Fruit fly (Drosophila melanogaster) whole organism, prepupa: Measurements from ENCODE around the gene brat.

ENCODE experiments used
- CG10669 ChIP-seq: fragments of 200-800 bp; sonication (Bioruptor generic); optimal IDR thresholded peaks from 3 replicates; lab custom pipeline; 2018; ENCODE audit warnings: missing biosample characterization, mild to moderate bottlenecking, missing genetic modification characterization, moderate library complexity
- CG11902 ChIP-seq: fragments of 200-800 bp; sonication (Bioruptor generic); optimal IDR thresholded peaks from 3 replicates; lab custom pipeline; 2016; ENCODE audit warnings: missing biosample characterization, missing genetic modification characterization
- CG15336 ChIP-seq: fragments of 200-800 bp; sonication (Bioruptor generic); IDR thresholded peaks from 2 replicates; pipeline ENCODE4 v1.3.6; 2022; ENCODE audit warnings: missing biosample characterization, missing genetic modification characterization
- CG1621 ChIP-seq: fragments of 200-800 bp; sonication (Bioruptor generic); optimal IDR thresholded peaks from 3 replicates; lab custom pipeline; 2018; ENCODE audit warnings: missing biosample characterization, mild to moderate bottlenecking, missing genetic modification characterization
- CG16779 ChIP-seq: fragments of 200-800 bp; sonication (Bioruptor generic); optimal IDR thresholded peaks from 3 replicates; lab custom pipeline; 2017; ENCODE audit warnings: missing biosample characterization, mild to moderate bottlenecking, missing genetic modification characterization
- CG3032 ChIP-seq: fragments of 200-800 bp; optimal IDR thresholded peaks from 2 replicates; lab custom pipeline; 2019; ENCODE audit warnings: missing biosample characterization, mild to moderate bottlenecking, missing genetic modification characterization, moderate library complexity
- CG31627 ChIP-seq: fragments of 200-800 bp; sonication (Bioruptor generic); optimal IDR thresholded peaks from 3 replicates; lab custom pipeline; 2016; ENCODE audit warnings: missing biosample characterization, missing genetic modification characterization
- CG32006 ChIP-seq: fragments of 200-800 bp; sonication (Bioruptor generic); optimal IDR thresholded peaks from 3 replicates; lab custom pipeline; 2017; ENCODE audit warnings: missing biosample characterization, mild to moderate bottlenecking, missing genetic modification characterization
- CG3919 ChIP-seq: fragments of 200-800 bp; sonication (Bioruptor generic); optimal IDR thresholded peaks from 3 replicates; lab custom pipeline; 2016; ENCODE audit warnings: missing biosample characterization, missing genetic modification characterization
- CG6163 ChIP-seq: fragments of 200-800 bp; sonication (Bioruptor generic); IDR thresholded peaks from 3 replicates; pipeline ENCODE4 v1.3.6; 2022; ENCODE audit warnings: missing biosample characterization, missing genetic modification characterization
- CG6276 ChIP-seq: fragments of 200-800 bp; sonication (Bioruptor generic); optimal IDR thresholded peaks from 2 replicates; lab custom pipeline; 2017; ENCODE audit warnings: missing biosample characterization, mild to moderate bottlenecking, missing genetic modification characterization
- CG6792 ChIP-seq: fragments of 200-800 bp; sonication (Bioruptor generic); optimal IDR thresholded peaks from 3 replicates; lab custom pipeline; 2016; ENCODE audit warnings: missing biosample characterization, missing genetic modification characterization
- CG6808 ChIP-seq: fragments of 200-800 bp; sonication (Bioruptor generic); optimal IDR thresholded peaks from 3 replicates; lab custom pipeline; 2017; ENCODE audit warnings: missing biosample characterization, missing genetic modification characterization, mild to moderate bottlenecking, moderate library complexity, missing genetic modification reagents
- CG6854 ChIP-seq: fragments of 200-800 bp; sonication (Bioruptor generic); optimal IDR thresholded peaks from 2 replicates; lab custom pipeline; 2017; ENCODE audit warnings: missing biosample characterization, mild to moderate bottlenecking, missing genetic modification characterization
- CG7368 ChIP-seq: fragments of 200-800 bp; sonication (Bioruptor generic); optimal IDR thresholded peaks from 3 replicates; lab custom pipeline; 2016; ENCODE audit warnings: missing biosample characterization, missing genetic modification characterization
- CG8119 ChIP-seq: fragments of 200-800 bp; sonication (Bioruptor generic); IDR thresholded peaks from 3 replicates; pipeline ENCODE4 v1.3.6; 2022; ENCODE audit warnings: missing biosample characterization, missing genetic modification characterization
- CG9139 ChIP-seq: fragments of 200-800 bp; sonication (Bioruptor generic); optimal IDR thresholded peaks from 3 replicates; lab custom pipeline; 2017; ENCODE audit warnings: missing biosample characterization, mild to moderate bottlenecking, missing genetic modification characterization
- Eip75B ChIP-seq: fragments of 200-800 bp; sonication (Bioruptor generic); optimal IDR thresholded peaks from 3 replicates; lab custom pipeline; 2016; ENCODE audit warnings: missing biosample characterization, missing genetic modification characterization
- Eip93F ChIP-seq: fragments of 200-800 bp; sonication (Bioruptor generic); optimal IDR thresholded peaks from 2 replicates; lab custom pipeline; 2016; ENCODE audit warnings: missing biosample characterization, mild to moderate bottlenecking, missing genetic modification characterization
- Ets96B ChIP-seq: fragments of 200-800 bp; optimal IDR thresholded peaks from 2 replicates; lab custom pipeline; 2019; ENCODE audit warnings: missing biosample characterization, mild to moderate bottlenecking, missing genetic modification characterization, moderate library complexity
- Hr38 ChIP-seq: sonication (Bioruptor generic); optimal IDR thresholded peaks from 2 replicates; lab custom pipeline; 2016; ENCODE audit warnings: missing biosample characterization, missing genetic modification characterization
- Hr4 ChIP-seq: fragments of 200-800 bp; sonication (Bioruptor generic); optimal IDR thresholded peaks from 3 replicates; lab custom pipeline; 2016; ENCODE audit warnings: missing biosample characterization, missing genetic modification characterization
- Lpt ChIP-seq: fragments of 200-800 bp; sonication (Bioruptor generic); optimal IDR thresholded peaks from 3 replicates; lab custom pipeline; 2016; ENCODE audit warnings: missing biosample characterization, missing genetic modification characterization
- Met ChIP-seq: fragments of 200-800 bp; sonication (Bioruptor generic); optimal IDR thresholded peaks from 3 replicates; lab custom pipeline; 2016; ENCODE audit warnings: missing biosample characterization, missing genetic modification characterization
- Smox ChIP-seq: fragments of 200-800 bp; sonication (Bioruptor generic); optimal IDR thresholded peaks from 3 replicates; lab custom pipeline; 2016; ENCODE audit warnings: missing biosample characterization, missing genetic modification characterization
- Sox102F ChIP-seq: fragments of 200-800 bp; sonication (Bioruptor generic); optimal IDR thresholded peaks from 2 replicates; lab custom pipeline; 2016; ENCODE audit warnings: missing biosample characterization, mild to moderate bottlenecking, missing genetic modification characterization
- Sox14 ChIP-seq: fragments of 200-800 bp; sonication (Bioruptor generic); optimal IDR thresholded peaks from 3 replicates; lab custom pipeline; 2016; ENCODE audit warnings: missing biosample characterization, missing genetic modification characterization
- cyc ChIP-seq: fragments of 200-800 bp; sonication (Bioruptor generic); optimal IDR thresholded peaks from 3 replicates; lab custom pipeline; 2016; ENCODE audit warnings: missing biosample characterization, missing genetic modification characterization
- dac ChIP-seq: fragments of 200-800 bp; sonication (Bioruptor generic); optimal IDR thresholded peaks from 2 replicates; lab custom pipeline; 2017; ENCODE audit warnings: missing biosample characterization, mild to moderate bottlenecking, missing genetic modification characterization
- dsx ChIP-seq: fragments of 200-800 bp; optimal IDR thresholded peaks from 3 replicates; lab custom pipeline; 2019; ENCODE audit warnings: missing biosample characterization, mild to moderate bottlenecking, missing genetic modification characterization, moderate library complexity; ENCODE audit not compliant: poor library complexity, severe bottlenecking
- eg ChIP-seq: fragments of 200-800 bp; sonication (Bioruptor generic); IDR thresholded peaks from 3 replicates; pipeline ENCODE4 v1.3.6; 2022; ENCODE audit warnings: missing biosample characterization, missing genetic modification characterization
- fd59A ChIP-seq: fragments of 200-800 bp; sonication (Bioruptor generic); optimal IDR thresholded peaks from 2 replicates; lab custom pipeline; 2017; ENCODE audit warnings: missing biosample characterization, mild to moderate bottlenecking, missing genetic modification characterization, missing genetic modification reagents
- fd85E ChIP-seq: fragments of 200-800 bp; sonication (Bioruptor generic); optimal IDR thresholded peaks from 3 replicates; lab custom pipeline; 2016; ENCODE audit warnings: missing biosample characterization, missing genetic modification characterization
- fkh ChIP-seq: fragments of 200-800 bp; sonication (Bioruptor generic); optimal IDR thresholded peaks from 3 replicates; lab custom pipeline; 2017; ENCODE audit warnings: missing biosample characterization, mild to moderate bottlenecking, missing genetic modification characterization, moderate library complexity
- net ChIP-seq: fragments of 200-800 bp; sonication (Bioruptor generic); optimal IDR thresholded peaks from 3 replicates; lab custom pipeline; 2016; ENCODE audit warnings: missing biosample characterization, missing genetic modification characterization
- pdm3 ChIP-seq: fragments of 200-800 bp; sonication (Bioruptor generic); optimal IDR thresholded peaks from 3 replicates; lab custom pipeline; 2016; ENCODE audit warnings: missing biosample characterization, missing genetic modification characterization
- spab ChIP-seq: fragments of 200-800 bp; sonication (Bioruptor generic); optimal IDR thresholded peaks from 2 replicates; lab custom pipeline; 2017; ENCODE audit warnings: missing biosample characterization, mild to moderate bottlenecking, missing genetic modification characterization, missing genetic modification reagents
- ss ChIP-seq, 2 experiments: fragments of 200-800 bp; sonication (Bioruptor generic); optimal IDR thresholded peaks; 2 replicates in 1 of 2; 3 replicates in 1 of 2; lab custom pipeline; 2017 to 2018; ENCODE audit warnings: mild to moderate bottlenecking in 2 of 2, missing biosample characterization in 2 of 2, missing genetic modification characterization in 2 of 2, moderate library complexity in 1 of 2
- svp ChIP-seq: fragments of 200-800 bp; sonication (Bioruptor generic); peaks from one replicate; lab custom pipeline; 2016; ENCODE audit warnings: missing biosample characterization, missing genetic modification characterization
- topi ChIP-seq: fragments of 200-800 bp; sonication (Bioruptor generic); optimal IDR thresholded peaks from 3 replicates; lab custom pipeline; 2016; ENCODE audit warnings: missing biosample characterization, missing genetic modification characterization
- vri ChIP-seq: fragments of 200-800 bp; sonication (Bioruptor generic); optimal IDR thresholded peaks from 3 replicates; lab custom pipeline; 2016; ENCODE audit warnings: missing biosample characterization, mild to moderate bottlenecking, missing genetic modification characterization

Gene brat

dm6 chr2L:19155937-19156736 lies 22.5 kb downstream of the brat start (continued):
- TF ChIP-seq CG16779 (tag; lab: Kevin White, UChicago) (peak; percentile 86), CG8119 (GFP tag; lab: Robert Waterston, UW) (0 out of 3 replicates have a peak, but pooled peaks have one; percentile 45), CG9139 (GFP tag; lab: Kevin White, UChicago) (peak; percentile 100), CG32006 (GFP tag; lab: Kevin White, UChicago) (no peak), Lpt (peak; percentile 25), topi (GFP tag; lab: Kevin White, UChicago) (peak; percentile 44), CG1621 (tag; lab: Kevin White, UChicago) (peak; percentile 94), Hr4 (GFP tag; lab: Kevin White, UChicago) (peak; percentile 6), spab (peak; percentile 89), fkh (no peak), CG31627 (GFP tag; lab: Kevin White, UChicago) (no peak), fd59A (GFP tag; lab: Kevin White, UChicago) (peak; percentile 67), CG6854 (GFP tag; lab: Kevin White, UChicago) (no peak), CG10669 (GFP tag; lab: Kevin White, UChicago) (peak; percentile 71), Eip93F (no peak)

dm6 chr2L:19156737-19157287 lies 23.2 kb downstream of the brat start:
- TF ChIP-seq CG1621 (tag; lab: Kevin White, UChicago) (peak; percentile 29), ss (GFP tag; optimal IDR thresholded peaks at IDR 0.05; lab: Kevin White, UChicago) (peak in 1 of 2 experiments; percentile 68), fkh (peak; percentile 47), pdm3 (GFP tag; lab: Kevin White, UChicago) (no peak), dsx (GFP tag; lab: Kevin White, UChicago) (peak; percentile 12), CG6163 (GFP tag; lab: Robert Waterston, UW) (peak; percentile 39; the same call in 1 of the 3 replicates)

- TF ChIP-seq ss (GFP tag; optimal IDR thresholded peaks at IDR 0.05; lab: Kevin White, UChicago) (peak; percentile 68 to 74), Sox102F (GFP tag; lab: Kevin White, UChicago) (peak; percentile 63), dac (GFP tag; lab: Kevin White, UChicago) (no peak), CG10669 (GFP tag; lab: Kevin White, UChicago) (peak; percentile 30), eg (GFP tag; lab: Robert Waterston, UW) (peak; percentile 24; the same call in 2 of the 3 replicates), CG32006 (GFP tag; lab: Kevin White, UChicago) (no peak), CG16779 (tag; lab: Kevin White, UChicago) (peak; percentile 72), Eip75B (peak; percentile 60), CG7368 (GFP tag; lab: Kevin White, UChicago) (peak; percentile 39), Lpt (peak; percentile 49), Smox (GFP tag; lab: Kevin White, UChicago) (peak; percentile 35), CG3032 (tag; lab: Kevin White, UChicago) (no peak), CG6808 (GFP tag; lab: Kevin White, UChicago) (no peak), CG9139 (GFP tag; lab: Kevin White, UChicago) (peak; percentile 68), svp (GFP tag; lab: Kevin White, UChicago) (peak; percentile 93), Ets96B (tag; lab: Kevin White, UChicago) (peak; percentile 19), fkh (no peak), CG31627 (GFP tag; lab: Kevin White, UChicago) (no peak), CG15336 (peak; percentile 13; the same call in 1 of the 2 replicates), CG11902 (GFP tag; lab: Kevin White, UChicago) (no peak), CG6792 (GFP tag; lab: Kevin White, UChicago) (peak; percentile 26), topi (GFP tag; lab: Kevin White, UChicago) (peak; percentile 33), CG3919 (GFP tag; lab: Kevin White, UChicago) (peak; percentile 74), net (GFP tag; lab: Kevin White, UChicago) (peak; percentile 61), Sox14 (GFP tag; lab: Kevin White, UChicago) (peak; percentile 77), CG6163 (GFP tag; lab: Robert Waterston, UW) (peak; percentile 42; the same call in 2 of the 3 replicates), vri (peak; percentile 59), CG8119 (GFP tag; lab: Robert Waterston, UW) (no peak), Hr38 (GFP tag; lab: Kevin White, UChicago) (no peak), Eip93F (peak; percentile 29), Met (GFP tag; lab: Kevin White, UChicago) (peak; percentile 56), CG6276 (peak; percentile 30), dsx (GFP tag; lab: Kevin White, UChicago) (no peak), fd85E (GFP tag; lab: Kevin White, UChicago) (no peak), cyc (GFP tag; lab: Kevin White, UChicago) (no peak), CG1621 (tag; lab: Kevin White, UChicago) (peak; percentile 60)
These were observed 24.5 kb downstream of the brat start for dm6 chr2L:19158005-19158666.
